Worm (Caenorhabditis elegans) whole organism, L1 larva: Measurements from ENCODE around the gene snb-2.

Experiments used
- C04F5.9 ChIP-seq: sonication (generic microtip); optimal IDR thresholded peaks from 2 replicates; lab custom pipeline; 2016; ENCODE audit warnings: missing genetic modification characterization, missing compliant biosample characterization
- C16A3.4 ChIP-seq: fragments of 150-350 bp; optimal IDR thresholded peaks from 2 replicates; lab custom pipeline; 2014; ENCODE audit warnings: missing biosample characterization, missing genetic modification characterization
- C34B4.2 ChIP-seq: sonication (generic microtip); optimal IDR thresholded peaks from 2 replicates; lab custom pipeline; 2017; ENCODE audit warnings: mild to moderate bottlenecking, missing genetic modification characterization, missing compliant biosample characterization
- F16B12.6 ChIP-seq: fragments of 150-350 bp; optimal IDR thresholded peaks from 2 replicates; lab custom pipeline; 2014; ENCODE audit warnings: missing biosample characterization, missing genetic modification characterization
- Y116A8C.19 ChIP-seq: sonication (generic microtip); optimal IDR thresholded peaks from 2 replicates; lab custom pipeline; 2016; ENCODE audit warnings: missing compliant biosample characterization, missing genetic modification characterization, borderline replicate concordance
- aha-1 ChIP-seq: fragments of 150-350 bp; optimal IDR thresholded peaks from 2 replicates; lab custom pipeline; 2014; ENCODE audit warnings: missing biosample characterization, missing genetic modification characterization
- aly-2 ChIP-seq: fragments of 150-350 bp; optimal IDR thresholded peaks from 2 replicates; lab custom pipeline; 2014; ENCODE audit warnings: missing biosample characterization, missing genetic modification characterization
- blmp-1 ChIP-seq: fragments of 150-350 bp; optimal IDR thresholded peaks from 2 replicates; lab custom pipeline; 2014; ENCODE audit warnings: missing biosample characterization, missing genetic modification characterization
- ceh-63 ChIP-seq: fragments of 200-800 bp; sonication (Bioruptor generic); optimal IDR thresholded peaks from 2 replicates; lab custom pipeline; 2018; ENCODE audit warnings: mild to moderate bottlenecking, missing genetic modification characterization, missing compliant biosample characterization
- ceh-8 ChIP-seq: fragments of 200-800 bp; sonication (Bioruptor generic); optimal IDR thresholded peaks from 2 replicates; lab custom pipeline; 2018; ENCODE audit warnings: mild to moderate bottlenecking, missing genetic modification characterization, moderate library complexity, missing compliant biosample characterization
- ceh-82 ChIP-seq, 3 experiments: fragments of 150-350 bp in 1 of 3; sonication (generic microtip) in 2 of 3; optimal IDR thresholded peaks; 2 replicates each; lab custom pipeline; 2014 to 2017; ENCODE audit warnings: missing biosample characterization in 3 of 3, missing genetic modification characterization in 3 of 3
- ceh-88 ChIP-seq: fragments of 200-800 bp; sonication (Bioruptor generic); IDR thresholded peaks from 2 replicates; pipeline ENCODE4 v1.3.6; 2022; ENCODE audit warnings: missing genetic modification characterization, missing compliant biosample characterization
- ceh-90 ChIP-seq: sonication (generic microtip); optimal IDR thresholded peaks from 2 replicates; lab custom pipeline; 2016; ENCODE audit warnings: missing genetic modification characterization, missing compliant biosample characterization
- ces-1 ChIP-seq: fragments of 150-350 bp; optimal IDR thresholded peaks from 2 replicates; lab custom pipeline; 2014; ENCODE audit warnings: missing biosample characterization, missing genetic modification reagents, missing genetic modification characterization
- dpl-1 ChIP-seq, 3 experiments: fragments of 150-350 bp in 2 of 3; sonication (generic microtip) in 1 of 3; optimal IDR thresholded peaks; 2 replicates each; lab custom pipeline; 2014 to 2017; ENCODE audit warnings: missing biosample characterization in 3 of 3, missing genetic modification characterization in 3 of 3, missing genetic modification reagents in 3 of 3
- efl-1 ChIP-seq, 4 experiments: fragments of 150-350 bp; optimal IDR thresholded peaks in 3 of 4; peaks in 1 of 4; 1 replicate in 1 of 4; 2 replicates in 3 of 4; lab custom pipeline; 2014; ENCODE audit warnings: missing biosample characterization in 2 of 4, missing genetic modification characterization in 2 of 4, missing genetic modification reagents in 2 of 4
- egl-13 ChIP-seq: sonication (generic microtip); optimal IDR thresholded peaks from 2 replicates; lab custom pipeline; 2016; ENCODE audit warnings: missing genotype, missing genetic modification reagents, missing genetic modification characterization, missing compliant biosample characterization
- egl-27 ChIP-seq, 2 experiments: fragments of 150-350 bp in 1 of 2; sonication (generic microtip); optimal IDR thresholded peaks; 3 replicates each; lab custom pipeline; 2017 to 2018; ENCODE audit warnings: missing biosample characterization in 2 of 2, missing genetic modification characterization in 2 of 2, missing genetic modification reagents in 2 of 2
- elt-3 ChIP-seq, 6 experiments: fragments of 150-350 bp in 1 of 6; sonication (generic microtip); optimal IDR thresholded peaks; 2 replicates each; lab custom pipeline; 2017 to 2018; ENCODE audit warnings: missing biosample characterization in 6 of 6, missing genetic modification characterization in 6 of 6, inconsistent platforms in 1 of 6
- ets-5 ChIP-seq: fragments of 200-800 bp; sonication (Bioruptor generic); IDR thresholded peaks from 2 replicates; pipeline ENCODE4 v1.3.6; 2022; ENCODE audit warnings: missing genetic modification characterization, missing compliant biosample characterization
- fkh-10 ChIP-seq: sonication (generic microtip); optimal IDR thresholded peaks from 2 replicates; lab custom pipeline; 2017; ENCODE audit warnings: missing biosample characterization, missing genetic modification reagents, missing genetic modification characterization
- fkh-4 ChIP-seq: sonication (generic microtip); optimal IDR thresholded peaks from 2 replicates; lab custom pipeline; 2016; ENCODE audit warnings: missing compliant biosample characterization, missing genetic modification characterization, borderline replicate concordance
- fkh-8 ChIP-seq: sonication (generic microtip); optimal IDR thresholded peaks from 2 replicates; lab custom pipeline; 2016; ENCODE audit warnings: mild to moderate bottlenecking, missing genetic modification characterization, missing compliant biosample characterization
- grh-1 ChIP-seq: fragments of 200-800 bp; sonication (Bioruptor generic); IDR thresholded peaks from 2 replicates; pipeline ENCODE4 v1.3.6; 2022; ENCODE audit warnings: missing genetic modification reagents, missing genetic modification characterization, missing compliant biosample characterization
- hlh-4 ChIP-seq: sonication (generic microtip); optimal IDR thresholded peaks from 2 replicates; lab custom pipeline; 2016; ENCODE audit warnings: mild to moderate bottlenecking, missing genetic modification characterization, missing compliant biosample characterization
- irx-1 ChIP-seq: sonication (generic microtip); optimal IDR thresholded peaks from 2 replicates; lab custom pipeline; 2016; ENCODE audit warnings: missing genetic modification characterization, missing compliant biosample characterization
- lin-13 ChIP-seq: fragments of 150-350 bp; optimal IDR thresholded peaks from 2 replicates; lab custom pipeline; 2014; ENCODE audit warnings: missing biosample characterization, missing genetic modification reagents, missing genetic modification characterization
- lin-15B ChIP-seq: fragments of 150-350 bp; sonication (generic microtip); optimal IDR thresholded peaks from 3 replicates; lab custom pipeline; 2014; ENCODE audit warnings: missing biosample characterization, missing genetic modification characterization
- lsy-2 ChIP-seq, 2 experiments: fragments of 150-350 bp; optimal IDR thresholded peaks; 2 replicates each; lab custom pipeline; 2014; ENCODE audit warnings: missing biosample characterization in 2 of 2, missing genetic modification characterization in 2 of 2
- mef-2 ChIP-seq: fragments of 150-350 bp; optimal IDR thresholded peaks from 2 replicates; lab custom pipeline; 2014; ENCODE audit warnings: missing biosample characterization, missing genetic modification characterization
- mep-1 ChIP-seq: fragments of 150-350 bp; optimal IDR thresholded peaks from 2 replicates; lab custom pipeline; 2014; ENCODE audit warnings: missing biosample characterization, missing genetic modification characterization
- nhr-11 ChIP-seq: fragments of 150-350 bp; optimal IDR thresholded peaks from 2 replicates; lab custom pipeline; 2014; ENCODE audit warnings: missing biosample characterization, missing genetic modification characterization
- nhr-12 ChIP-seq: sonication (generic microtip); optimal IDR thresholded peaks from 2 replicates; lab custom pipeline; 2017; ENCODE audit warnings: missing biosample characterization, missing genetic modification characterization
- nhr-19 ChIP-seq: fragments of 200-800 bp; sonication (Bioruptor generic); conservative IDR thresholded peaks from 2 replicates; pipeline ENCODE4 v1.3.6; 2022; ENCODE audit warnings: missing genetic modification characterization, missing compliant biosample characterization
- nhr-237 ChIP-seq: fragments of 150-350 bp; optimal IDR thresholded peaks from 2 replicates; lab custom pipeline; 2014; ENCODE audit warnings: missing biosample characterization, missing genetic modification characterization
- nhr-77 ChIP-seq: fragments of 150-350 bp; optimal IDR thresholded peaks from 2 replicates; lab custom pipeline; 2014; ENCODE audit warnings: missing biosample characterization, missing genetic modification characterization
- nhr-84 ChIP-seq: sonication (generic microtip); optimal IDR thresholded peaks from 2 replicates; lab custom pipeline; 2017; ENCODE audit warnings: missing biosample characterization, missing genetic modification characterization
- nhr-85 ChIP-seq: sonication (generic microtip); peaks from one replicate; lab custom pipeline; 2016; ENCODE audit warnings: missing genetic modification characterization, inconsistent platforms, missing compliant biosample characterization
- pag-3 ChIP-seq: sonication (generic microtip); optimal IDR thresholded peaks from 2 replicates; lab custom pipeline; 2017; ENCODE audit warnings: missing genetic modification characterization, mild to moderate bottlenecking, missing compliant biosample characterization, antibody characterized with exemption, borderline replicate concordance; ENCODE audit not compliant: insufficient read depth
- pax-3 ChIP-seq: fragments of 200-800 bp; sonication (Bioruptor generic); optimal IDR thresholded peaks from 2 replicates; lab custom pipeline; 2018; ENCODE audit warnings: mild to moderate bottlenecking, missing genetic modification characterization, moderate library complexity, missing compliant biosample characterization
- pqm-1 ChIP-seq: sonication (generic microtip); optimal IDR thresholded peaks from 3 replicates; lab custom pipeline; 2017; ENCODE audit warnings: missing biosample characterization, missing genetic modification characterization
- snu-23 ChIP-seq: sonication (generic microtip); optimal IDR thresholded peaks from 2 replicates; lab custom pipeline; 2016; ENCODE audit warnings: missing genetic modification characterization, missing compliant biosample characterization
- sox-4 ChIP-seq: sonication (generic microtip); optimal IDR thresholded peaks from 2 replicates; lab custom pipeline; 2016; ENCODE audit warnings: missing genetic modification characterization, missing compliant biosample characterization
- sup-37 ChIP-seq: fragments of 200-800 bp; sonication (Bioruptor generic); optimal IDR thresholded peaks from 2 replicates; lab custom pipeline; 2018; ENCODE audit warnings: mild to moderate bottlenecking, missing genetic modification characterization, missing compliant biosample characterization
- tbx-2 ChIP-seq: sonication (generic microtip); optimal IDR thresholded peaks from 2 replicates; lab custom pipeline; 2016; ENCODE audit warnings: missing genetic modification characterization, missing compliant biosample characterization
- tlp-1 ChIP-seq: fragments of 150-350 bp; optimal IDR thresholded peaks from 2 replicates; lab custom pipeline; 2014; ENCODE audit warnings: missing biosample characterization, missing genetic modification characterization
- unc-30 ChIP-seq: sonication (generic microtip); optimal IDR thresholded peaks from 2 replicates; lab custom pipeline; 2017; ENCODE audit warnings: missing biosample characterization, missing genetic modification characterization
- unc-86 ChIP-seq: sonication (generic microtip); optimal IDR thresholded peaks from 2 replicates; lab custom pipeline; 2016; ENCODE audit warnings: missing genetic modification characterization, missing compliant biosample characterization
- unc-98 ChIP-seq: fragments of 200-800 bp; sonication (Bioruptor generic); IDR thresholded peaks from 2 replicates; pipeline ENCODE4 v1.3.6; 2022; ENCODE audit warnings: missing genetic modification characterization, missing compliant biosample characterization
- vab-15 ChIP-seq: sonication (generic microtip); optimal IDR thresholded peaks from 2 replicates; lab custom pipeline; 2017; ENCODE audit warnings: missing genotype, mild to moderate bottlenecking, missing genetic modification characterization, missing compliant biosample characterization
- xbp-1 ChIP-seq: sonication (generic microtip); optimal IDR thresholded peaks from 2 replicates; lab custom pipeline; 2016; ENCODE audit warnings: missing genetic modification characterization, missing compliant biosample characterization
- zip-4 ChIP-seq: fragments of 200-800 bp; sonication (Bioruptor generic); optimal IDR thresholded peaks from 2 replicates; lab custom pipeline; 2018; ENCODE audit warnings: mild to moderate bottlenecking, missing genetic modification characterization, moderate library complexity, missing compliant biosample characterization

The snb-2 gene

ce11 chrV:12317894-12318553, 27.7 kb downstream of the snb-2 start, which contains the start of the genes R04F11.5 and R04F11.2 (continued):
- TF ChIP-seq hlh-4 (tag; lab: Kevin White, UChicago), result no peak
- TF ChIP-seq nhr-11 (tag; lab: Kevin White, UChicago), result peak; percentile 34
- TF ChIP-seq nhr-237, result peak; percentile 31
- peak; percentile 99 for TF ChIP-seq lsy-2 (tag; optimal IDR thresholded peaks at IDR 0.05; lab: Kevin White, UChicago)
- TF ChIP-seq pqm-1 (tag; lab: Kevin White, UChicago), result no peak
- TF ChIP-seq lin-13 (GFP tag; lab: Kevin White, UChicago), result peak; percentile 56
- no peak for TF ChIP-seq pag-3
- no peak for TF ChIP-seq egl-27 (tag; optimal IDR thresholded peaks at IDR 0.05; lab: Kevin White, UChicago)
- TF ChIP-seq unc-30 (tag; lab: Kevin White, UChicago), result no peak
- TF ChIP-seq vab-15 (tag; lab: Kevin White, UChicago), result no peak
- TF ChIP-seq zip-4 (GFP tag; lab: Kevin White, UChicago), result peak; percentile 18
- TF ChIP-seq irx-1, result peak; percentile 49
- no peak for TF ChIP-seq nhr-12
- TF ChIP-seq tlp-1 (tag; lab: Kevin White, UChicago), result no peak
- TF ChIP-seq unc-86 (tag; lab: Kevin White, UChicago), result peak; percentile 50
- TF ChIP-seq aha-1 (tag; lab: Kevin White, UChicago), result no peak
- no peak for TF ChIP-seq fkh-4 (tag; lab: Kevin White, UChicago)
- peak; percentile 86 for TF ChIP-seq snu-23 (GFP tag; lab: Kevin White, UChicago)
- TF ChIP-seq xbp-1 (tag; lab: Kevin White, UChicago), result peak; percentile 73
- TF ChIP-seq Y116A8C.19 (tag; lab: Kevin White, UChicago), result no peak
- TF ChIP-seq grh-1 (GFP tag; lab: Robert Waterston, UW), result 0 out of 2 replicates have a peak, but pooled peaks have one; percentile 56
- peak; percentile 84 to 88 for TF ChIP-seq efl-1 (optimal IDR thresholded peaks at IDR 0.05; lab: Kevin White, UChicago)
- peak; percentile 85 to 98 for TF ChIP-seq efl-1 (GFP tag; optimal IDR thresholded peaks at IDR 0.05 in 1 of 2; lab: Kevin White, UChicago)
- no peak for TF ChIP-seq ceh-8 (GFP tag; lab: Kevin White, UChicago)
- no peak for TF ChIP-seq C04F5.9 (tag; lab: Kevin White, UChicago)
- no peak for TF ChIP-seq ets-5 (GFP tag; lab: Robert Waterston, UW)
- peak; percentile 19 for TF ChIP-seq aly-2 (tag; lab: Kevin White, UChicago)
- TF ChIP-seq sup-37 (GFP tag; lab: Kevin White, UChicago), result no peak
- TF ChIP-seq blmp-1 (tag; lab: Kevin White, UChicago), result peak; percentile 78
- peak; percentile 69 for TF ChIP-seq tbx-2 (tag; lab: Kevin White, UChicago)
- peak; percentile 72 for TF ChIP-seq nhr-19 (GFP tag; lab: Robert Waterston, UW)
- no peak for TF ChIP-seq sox-4 (tag; lab: Kevin White, UChicago)
- no peak for TF ChIP-seq ces-1 (GFP tag; lab: Kevin White, UChicago)
- TF ChIP-seq ceh-88 (GFP tag; lab: Robert Waterston, UW), result peak; percentile 7; the same call in 1 of the 2 replicates
- no peak for TF ChIP-seq ceh-63 (GFP tag; lab: Kevin White, UChicago)
- TF ChIP-seq egl-13 (tag; lab: Kevin White, UChicago), result peak; percentile 46
- peak; percentile 80 for TF ChIP-seq lin-15B (tag; lab: Kevin White, UChicago)
- TF ChIP-seq C34B4.2 (tag; lab: Kevin White, UChicago), result no peak
- TF ChIP-seq C16A3.4 (tag; lab: Kevin White, UChicago), result peak; percentile 94
- TF ChIP-seq nhr-85, result peak; percentile 85
- peak; percentile 55 to 86 (median 59) for TF ChIP-seq ceh-82 (tag; optimal IDR thresholded peaks at IDR 0.05; lab: Kevin White, UChicago)
- no peak for TF ChIP-seq fkh-10 (GFP tag; lab: Kevin White, UChicago)
- TF ChIP-seq fkh-8 (tag; lab: Kevin White, UChicago), result peak; percentile 48
- TF ChIP-seq mef-2 (tag; lab: Kevin White, UChicago), result no peak
- peak; percentile 57 for TF ChIP-seq nhr-77 (tag; lab: Kevin White, UChicago)
- peak; percentile 92 for TF ChIP-seq mep-1 (tag; lab: Kevin White, UChicago)
- no peak for TF ChIP-seq nhr-84 (tag; lab: Kevin White, UChicago)
- peak in 3 of 6 experiments; percentile 45 to 91 (median 65) for TF ChIP-seq elt-3 (tag; optimal IDR thresholded peaks at IDR 0.05; lab: Kevin White, UChicago)
- TF ChIP-seq dpl-1 (GFP tag; optimal IDR thresholded peaks at IDR 0.05; lab: Kevin White, UChicago), result peak; percentile 80 to 88 (median 82)
- TF ChIP-seq pax-3 (tag; lab: Kevin White, UChicago), result peak; percentile 34
- TF ChIP-seq F16B12.6 (tag; lab: Kevin White, UChicago), result peak; percentile 49
- TF ChIP-seq unc-98 (GFP tag; lab: Robert Waterston, UW), result no peak
- TF ChIP-seq ceh-90 (tag; lab: Kevin White, UChicago), result no peak
